Worm (Caenorhabditis elegans) whole organism, L3 larva: Measurements from ENCODE around the gene F54F2.7.

Source experiments
- R02D3.7 ChIP-seq: fragments of 150-350 bp; optimal IDR thresholded peaks from 2 replicates; lab custom pipeline; 2014; ENCODE audit warnings: missing biosample characterization, missing genetic modification characterization
- ZK546.5 ChIP-seq: sonication (generic microtip); optimal IDR thresholded peaks from 2 replicates; lab custom pipeline; 2017; ENCODE audit warnings: missing biosample characterization, missing genetic modification characterization
- aly-2 ChIP-seq: fragments of 150-350 bp; optimal IDR thresholded peaks from 2 replicates; lab custom pipeline; 2014; ENCODE audit warnings: missing biosample characterization, missing genetic modification characterization
- ama-1 ChIP-seq: fragments of 150-350 bp; optimal IDR thresholded peaks from 2 replicates; lab custom pipeline; 2018
- ceh-16 ChIP-seq: sonication (generic microtip); optimal IDR thresholded peaks from 2 replicates; lab custom pipeline; 2017; ENCODE audit warnings: missing biosample characterization, missing genetic modification characterization
- ceh-28 ChIP-seq: fragments of 150-350 bp; optimal IDR thresholded peaks from 2 replicates; lab custom pipeline; 2014; ENCODE audit warnings: missing biosample characterization, missing genetic modification reagents, missing genetic modification characterization
- ceh-82 ChIP-seq: fragments of 150-350 bp; optimal IDR thresholded peaks from 2 replicates; lab custom pipeline; 2014; ENCODE audit warnings: missing biosample characterization, missing genetic modification characterization
- daf-12 ChIP-seq: fragments of 150-350 bp; optimal IDR thresholded peaks from 2 replicates; lab custom pipeline; 2014; ENCODE audit warnings: missing biosample characterization, missing genetic modification reagents, missing genetic modification characterization
- egl-27 ChIP-seq: sonication (generic microtip); optimal IDR thresholded peaks from 4 replicates; lab custom pipeline; 2017; ENCODE audit warnings: missing biosample characterization, missing genetic modification reagents, missing genetic modification characterization
- egl-5 ChIP-seq: fragments of 150-350 bp; optimal IDR thresholded peaks from 2 replicates; lab custom pipeline; 2017; ENCODE audit warnings: missing biosample characterization, missing genetic modification reagents, missing genetic modification characterization, inconsistent platforms
- elt-2 ChIP-seq: sonication (generic microtip); optimal IDR thresholded peaks from 2 replicates; lab custom pipeline; 2016; ENCODE audit warnings: missing genetic modification reagents, mild to moderate bottlenecking, missing genetic modification characterization, missing compliant biosample characterization
- elt-3 ChIP-seq, 3 experiments: fragments of 150-350 bp in 1 of 3; sonication (generic microtip) in 2 of 3; optimal IDR thresholded peaks; 2 replicates in 2 of 3; 4 replicates in 1 of 3; lab custom pipeline; 2014 to 2017; ENCODE audit warnings: missing biosample characterization in 3 of 3, missing genetic modification characterization in 3 of 3
- eor-1 ChIP-seq, 2 experiments: fragments of 150-350 bp; optimal IDR thresholded peaks; 2 replicates each; lab custom pipeline; 2014 to 2018; ENCODE audit warnings: missing biosample characterization in 2 of 2, missing genetic modification characterization in 2 of 2
- fkh-10 ChIP-seq: sonication (generic microtip); optimal IDR thresholded peaks from 2 replicates; lab custom pipeline; 2017; ENCODE audit warnings: missing biosample characterization, missing genetic modification reagents, missing genetic modification characterization
- fkh-2 ChIP-seq: fragments of 150-350 bp; optimal IDR thresholded peaks from 2 replicates; lab custom pipeline; 2014; ENCODE audit warnings: missing biosample characterization, missing genetic modification reagents, missing genetic modification characterization
- fos-1 ChIP-seq: fragments of 150-350 bp; optimal IDR thresholded peaks from 2 replicates; lab custom pipeline; 2014; ENCODE audit warnings: missing biosample characterization, missing genetic modification characterization
- hmg-11 ChIP-seq: sonication (generic microtip); optimal IDR thresholded peaks from 2 replicates; lab custom pipeline; 2016; ENCODE audit warnings: missing genetic modification characterization, missing compliant biosample characterization
- jun-1 ChIP-seq: fragments of 150-350 bp; optimal IDR thresholded peaks from 2 replicates; lab custom pipeline; 2014; ENCODE audit warnings: missing biosample characterization, missing genetic modification reagents, missing genetic modification characterization
- lin-15B ChIP-seq: fragments of 150-350 bp; optimal IDR thresholded peaks from 2 replicates; lab custom pipeline; 2014; ENCODE audit warnings: missing biosample characterization, missing genetic modification characterization
- lin-39 ChIP-seq: fragments of 150-350 bp; optimal IDR thresholded peaks from 2 replicates; lab custom pipeline; 2018; ENCODE audit warnings: missing biosample characterization, missing genetic modification reagents, missing genetic modification characterization
- lsy-12 ChIP-seq: sonication (generic microtip); optimal IDR thresholded peaks from 2 replicates; lab custom pipeline; 2016; ENCODE audit warnings: mild to moderate bottlenecking, missing genetic modification characterization, missing compliant biosample characterization
- mml-1 ChIP-seq: fragments of 150-350 bp; sonication (generic microtip); optimal IDR thresholded peaks from 3 replicates; lab custom pipeline; 2014; ENCODE audit warnings: missing biosample characterization, missing genetic modification characterization
- nfya-1 ChIP-seq: sonication (generic microtip); optimal IDR thresholded peaks from 2 replicates; lab custom pipeline; 2017; ENCODE audit warnings: missing genetic modification characterization, mild to moderate bottlenecking, missing compliant biosample characterization, antibody characterized with exemption, moderate library complexity; ENCODE audit not compliant: insufficient read depth
- nhr-11 ChIP-seq: fragments of 150-350 bp; optimal IDR thresholded peaks from 2 replicates; lab custom pipeline; 2014; ENCODE audit warnings: missing biosample characterization, missing genetic modification characterization
- nhr-12 ChIP-seq: fragments of 150-350 bp; optimal IDR thresholded peaks from 2 replicates; lab custom pipeline; 2014; ENCODE audit warnings: missing biosample characterization, missing genetic modification characterization
- nhr-23 ChIP-seq: fragments of 150-350 bp; optimal IDR thresholded peaks from 2 replicates; lab custom pipeline; 2014; ENCODE audit warnings: missing biosample characterization, missing genetic modification reagents, missing genetic modification characterization
- nhr-237 ChIP-seq: fragments of 150-350 bp; optimal IDR thresholded peaks from 2 replicates; lab custom pipeline; 2014; ENCODE audit warnings: missing biosample characterization, missing genetic modification characterization
- nhr-25 ChIP-seq: sonication (generic microtip); optimal IDR thresholded peaks from 2 replicates; lab custom pipeline; 2017; ENCODE audit warnings: missing biosample characterization, missing genetic modification characterization
- nhr-28 ChIP-seq: fragments of 150-350 bp; optimal IDR thresholded peaks from 2 replicates; lab custom pipeline; 2014; ENCODE audit warnings: missing biosample characterization, missing genetic modification characterization
- nhr-43 ChIP-seq: sonication (generic microtip); optimal IDR thresholded peaks from 2 replicates; lab custom pipeline; 2016; ENCODE audit warnings: mild to moderate bottlenecking, missing genetic modification characterization, missing compliant biosample characterization; ENCODE audit not compliant: poor library complexity, severe bottlenecking
- nhr-67 ChIP-seq: fragments of 150-350 bp; optimal IDR thresholded peaks from 2 replicates; lab custom pipeline; 2014; ENCODE audit warnings: missing biosample characterization, missing genetic modification characterization
- nhr-76 ChIP-seq: fragments of 150-350 bp; sonication (generic microtip); optimal IDR thresholded peaks from 5 replicates; lab custom pipeline; 2014; ENCODE audit warnings: missing biosample characterization, missing genetic modification characterization
- pha-4 ChIP-seq: fragments of 150-350 bp; optimal IDR thresholded peaks from 2 replicates; lab custom pipeline; 2014; ENCODE audit warnings: missing biosample characterization, missing genetic modification reagents, missing genetic modification characterization
- pqm-1 ChIP-seq: fragments of 150-350 bp; optimal IDR thresholded peaks from 2 replicates; lab custom pipeline; 2017; ENCODE audit warnings: missing biosample characterization, missing genetic modification characterization, inconsistent platforms
- skn-1 ChIP-seq: fragments of 150-350 bp; optimal IDR thresholded peaks from 2 replicates; lab custom pipeline; 2014; ENCODE audit warnings: missing biosample characterization, missing genetic modification characterization
- snpc-4 ChIP-seq: fragments of 150-350 bp; optimal IDR thresholded peaks from 2 replicates; lab custom pipeline; 2014; ENCODE audit warnings: missing biosample characterization, missing genetic modification characterization
- tbx-2 ChIP-seq: sonication (generic microtip); optimal IDR thresholded peaks from 2 replicates; lab custom pipeline; 2016; ENCODE audit warnings: mild to moderate bottlenecking, missing genetic modification characterization, missing compliant biosample characterization
- unc-39 ChIP-seq: sonication (generic microtip); optimal IDR thresholded peaks from 4 replicates; lab custom pipeline; 2017; ENCODE audit warnings: missing biosample characterization, missing genetic modification characterization
- unc-62 ChIP-seq: fragments of 150-350 bp; sonication (generic microtip); optimal IDR thresholded peaks from 4 replicates; lab custom pipeline; 2014; ENCODE audit warnings: missing biosample characterization, missing genetic modification reagents, missing genetic modification characterization
- zag-1 ChIP-seq: fragments of 150-350 bp; optimal IDR thresholded peaks from 2 replicates; lab custom pipeline; 2014; ENCODE audit warnings: missing biosample characterization, missing genetic modification characterization
- ztf-11 ChIP-seq: fragments of 150-350 bp; optimal IDR thresholded peaks from 2 replicates; lab custom pipeline; 2014; ENCODE audit warnings: missing biosample characterization, missing genetic modification characterization
- ztf-4 ChIP-seq: fragments of 150-350 bp; optimal IDR thresholded peaks from 2 replicates; lab custom pipeline; 2014; ENCODE audit warnings: missing biosample characterization, missing genetic modification characterization

Gene F54F2.7

DNA sequence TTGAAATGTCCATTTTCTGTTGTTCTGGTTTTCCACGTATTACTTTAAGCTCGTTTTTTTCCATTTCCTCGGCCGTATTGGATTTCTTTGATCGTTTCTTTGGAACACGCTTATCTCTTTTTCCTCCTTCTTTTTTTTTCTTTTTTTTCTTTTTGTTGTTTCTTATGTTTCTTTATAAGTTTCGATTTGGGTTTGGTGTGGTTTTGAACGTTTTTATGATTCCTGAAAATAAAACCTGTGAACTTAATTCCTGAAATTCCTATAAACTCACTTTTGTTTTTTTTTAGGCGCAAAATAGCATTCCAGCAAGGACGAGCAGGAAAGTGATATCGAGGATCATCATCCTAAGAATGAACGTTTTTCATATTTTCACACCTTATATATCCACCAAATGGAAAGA, 36.0 kb downstream of the F54F2.7 start, which contains the start of gene K02D10.2:
K02D10.2 (minus strand) TSS at position 101 of the 400 bp plus-strand sequence.
- TF ChIP-seq nhr-43 (tag; lab: Kevin White, UChicago) (no peak), egl-5 (tag; lab: Kevin White, UChicago) (no peak), eor-1 (tag; optimal IDR thresholded peaks at IDR 0.05; lab: Kevin White, UChicago) (no peak), lin-15B (tag; lab: Kevin White, UChicago) (no peak), elt-3 (tag; optimal IDR thresholded peaks at IDR 0.05; lab: Kevin White, UChicago) (no peak), snpc-4 (no peak), pha-4 (no peak), nhr-11 (tag; lab: Kevin White, UChicago) (no peak), ceh-16 (tag; lab: Kevin White, UChicago) (no peak), ZK546.5 (tag; lab: Kevin White, UChicago) (no peak), unc-39 (tag; lab: Kevin White, UChicago) (no peak)

DNA sequence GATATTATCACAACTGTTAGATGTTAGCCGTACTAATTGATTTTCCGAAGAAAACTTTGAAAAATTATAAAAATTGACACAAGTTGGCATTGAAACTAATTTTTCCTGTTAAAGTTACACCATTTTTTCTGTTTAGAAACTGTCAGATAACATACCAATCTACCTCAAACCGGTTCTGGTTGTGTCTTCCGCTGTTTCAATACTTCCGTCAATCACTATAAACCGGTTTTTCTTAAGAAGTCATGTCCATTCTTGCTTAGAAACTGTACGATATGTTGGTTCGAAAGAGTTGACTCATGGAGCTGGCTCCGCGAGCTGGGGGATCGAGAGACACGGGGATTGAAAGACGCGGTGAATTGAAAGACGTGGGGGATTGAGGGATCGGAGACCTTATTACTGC, 36.9 kb downstream of the F54F2.7 start:
- no peak for TF ChIP-seq egl-27 (tag; lab: Kevin White, UChicago)
- peak; percentile 30 for TF ChIP-seq nhr-23 (tag; lab: Kevin White, UChicago)
- peak; percentile 58 for TF ChIP-seq nhr-25 (tag; lab: Kevin White, UChicago)
- no peak for TF ChIP-seq fos-1 (tag; lab: Kevin White, UChicago)
- TF ChIP-seq, all 47 proteins: peak for 2

- TF ChIP-seq ama-1 (lab: Kevin White, UChicago) (peak; percentile 62), lsy-12 (tag; lab: Kevin White, UChicago) (no peak), ceh-28 (peak; percentile 29)
These were observed 37.9 kb downstream of the F54F2.7 start, which contains the start of gene K02D10.1 for ce11 chrIII:8769253-8769652. K02D10.1 (plus strand) TSS chrIII:8769536.

- TF ChIP-seq lsy-12 (tag; lab: Kevin White, UChicago) (no peak), nhr-76 (no peak), pha-4 (peak; percentile 57), egl-27 (tag; lab: Kevin White, UChicago) (no peak), nhr-237 (tag; lab: Kevin White, UChicago) (no peak), ceh-82 (tag; lab: Kevin White, UChicago) (no peak), ztf-4 (no peak), hmg-11 (tag; lab: Kevin White, UChicago) (peak; percentile 86), nhr-67 (tag; lab: Kevin White, UChicago) (peak; percentile 38), unc-39 (tag; lab: Kevin White, UChicago) (no peak), ama-1 (lab: Kevin White, UChicago) (no peak), ceh-16 (tag; lab: Kevin White, UChicago) (no peak), nhr-11 (tag; lab: Kevin White, UChicago) (no peak), skn-1 (tag; lab: Kevin White, UChicago) (peak; percentile 42), nhr-25 (tag; lab: Kevin White, UChicago) (no peak), pqm-1 (no peak), daf-12 (tag; lab: Kevin White, UChicago) (no peak), nhr-43 (tag; lab: Kevin White, UChicago) (peak; percentile 74), elt-2 (peak; percentile 32), aly-2 (no peak), nhr-12 (no peak), fkh-10 (no peak), fkh-2 (tag; lab: Kevin White, UChicago) (no peak), nhr-28 (no peak), nfya-1 (tag; lab: Kevin White, UChicago) (peak; percentile 59), jun-1 (tag; lab: Kevin White, UChicago) (no peak), R02D3.7 (tag; lab: Kevin White, UChicago) (peak; percentile 32), eor-1 (tag; optimal IDR thresholded peaks at IDR 0.05; lab: Kevin White, UChicago) (no peak), snpc-4 (peak; percentile 28), mml-1 (tag; lab: Kevin White, UChicago) (no peak), egl-5 (tag; lab: Kevin White, UChicago) (no peak), lin-39 (tag; lab: Kevin White, UChicago) (no peak), zag-1 (tag; lab: Kevin White, UChicago) (no peak), nhr-23 (tag; lab: Kevin White, UChicago) (peak; percentile 47), ztf-11 (tag; lab: Kevin White, UChicago) (no peak), ceh-28 (peak; percentile 48), tbx-2 (tag; lab: Kevin White, UChicago) (no peak), unc-62 (GFP tag; lab: Kevin White, UChicago) (no peak), elt-3 (tag; optimal IDR thresholded peaks at IDR 0.05; lab: Kevin White, UChicago) (no peak)
These were observed 39.2 kb downstream of the F54F2.7 start, which contains the start of gene mtss-1 for ce11 chrIII:8767889-8768361. mtss-1 (plus strand) TSS chrIII:8768311.
